Fruit fly (Drosophila melanogaster): ENCODE data around the gene GluRIIE.

- TF ChIP-seq CG8478 (optimal IDR thresholded peaks at IDR 0.05) (no peak), CTCF (optimal IDR thresholded peaks at IDR 0.05) (no peak)
Observed at dm6 chr3R:20600109-20600508, 48.4 kb downstream of the GluRIIE start.

Measured in S2 (cell line).